Worm (Caenorhabditis elegans) whole organism, L1 larva: ENCODE data around the gene F07C3.3.

Source experiments
- C04F5.9 ChIP-seq: sonication (generic microtip); optimal IDR thresholded peaks from 2 replicates; lab custom pipeline; 2016; ENCODE audit warnings: missing genetic modification characterization, missing compliant biosample characterization
- C16A3.4 ChIP-seq: fragments of 150-350 bp; optimal IDR thresholded peaks from 2 replicates; lab custom pipeline; 2014; ENCODE audit warnings: missing biosample characterization, missing genetic modification characterization
- C34B4.2 ChIP-seq: sonication (generic microtip); optimal IDR thresholded peaks from 2 replicates; lab custom pipeline; 2017; ENCODE audit warnings: mild to moderate bottlenecking, missing genetic modification characterization, missing compliant biosample characterization
- F16B12.6 ChIP-seq: fragments of 150-350 bp; optimal IDR thresholded peaks from 2 replicates; lab custom pipeline; 2014; ENCODE audit warnings: missing biosample characterization, missing genetic modification characterization
- aha-1 ChIP-seq: fragments of 150-350 bp; optimal IDR thresholded peaks from 2 replicates; lab custom pipeline; 2014; ENCODE audit warnings: missing biosample characterization, missing genetic modification characterization
- blmp-1 ChIP-seq: fragments of 150-350 bp; optimal IDR thresholded peaks from 2 replicates; lab custom pipeline; 2014; ENCODE audit warnings: missing biosample characterization, missing genetic modification characterization
- ceh-63 ChIP-seq: fragments of 200-800 bp; sonication (Bioruptor generic); optimal IDR thresholded peaks from 2 replicates; lab custom pipeline; 2018; ENCODE audit warnings: mild to moderate bottlenecking, missing genetic modification characterization, missing compliant biosample characterization
- ceh-8 ChIP-seq: fragments of 200-800 bp; sonication (Bioruptor generic); optimal IDR thresholded peaks from 2 replicates; lab custom pipeline; 2018; ENCODE audit warnings: mild to moderate bottlenecking, missing genetic modification characterization, moderate library complexity, missing compliant biosample characterization
- ceh-82 ChIP-seq, 3 experiments: fragments of 150-350 bp in 1 of 3; sonication (generic microtip) in 2 of 3; optimal IDR thresholded peaks; 2 replicates each; lab custom pipeline; 2014 to 2017; ENCODE audit warnings: missing biosample characterization in 3 of 3, missing genetic modification characterization in 3 of 3
- ceh-88 ChIP-seq: fragments of 200-800 bp; sonication (Bioruptor generic); IDR thresholded peaks from 2 replicates; pipeline ENCODE4 v1.3.6; 2022; ENCODE audit warnings: missing genetic modification characterization, missing compliant biosample characterization
- ces-1 ChIP-seq: fragments of 150-350 bp; optimal IDR thresholded peaks from 2 replicates; lab custom pipeline; 2014; ENCODE audit warnings: missing biosample characterization, missing genetic modification reagents, missing genetic modification characterization
- dpl-1 ChIP-seq, 3 experiments: fragments of 150-350 bp in 2 of 3; sonication (generic microtip) in 1 of 3; optimal IDR thresholded peaks; 2 replicates each; lab custom pipeline; 2014 to 2017; ENCODE audit warnings: missing biosample characterization in 3 of 3, missing genetic modification characterization in 3 of 3, missing genetic modification reagents in 3 of 3
- dsc-1 ChIP-seq: sonication (generic microtip); optimal IDR thresholded peaks from 2 replicates; lab custom pipeline; 2016; ENCODE audit warnings: mild to moderate bottlenecking, missing genetic modification characterization, missing compliant biosample characterization
- egl-13 ChIP-seq: sonication (generic microtip); optimal IDR thresholded peaks from 2 replicates; lab custom pipeline; 2016; ENCODE audit warnings: missing genotype, missing genetic modification reagents, missing genetic modification characterization, missing compliant biosample characterization
- elt-2 ChIP-seq: sonication (generic microtip); optimal IDR thresholded peaks from 2 replicates; lab custom pipeline; 2016; ENCODE audit warnings: missing genetic modification characterization, mild to moderate bottlenecking, inconsistent platforms, missing compliant biosample characterization, missing genetic modification reagents
- elt-3 ChIP-seq, 6 experiments: fragments of 150-350 bp in 1 of 6; sonication (generic microtip); optimal IDR thresholded peaks; 2 replicates each; lab custom pipeline; 2017 to 2018; ENCODE audit warnings: missing biosample characterization in 6 of 6, missing genetic modification characterization in 6 of 6, inconsistent platforms in 1 of 6
- ets-5 ChIP-seq: fragments of 200-800 bp; sonication (Bioruptor generic); IDR thresholded peaks from 2 replicates; pipeline ENCODE4 v1.3.6; 2022; ENCODE audit warnings: missing genetic modification characterization, missing compliant biosample characterization
- fkh-10 ChIP-seq: sonication (generic microtip); optimal IDR thresholded peaks from 2 replicates; lab custom pipeline; 2017; ENCODE audit warnings: missing biosample characterization, missing genetic modification reagents, missing genetic modification characterization
- fkh-4 ChIP-seq: sonication (generic microtip); optimal IDR thresholded peaks from 2 replicates; lab custom pipeline; 2016; ENCODE audit warnings: missing compliant biosample characterization, missing genetic modification characterization, borderline replicate concordance
- fkh-8 ChIP-seq: sonication (generic microtip); optimal IDR thresholded peaks from 2 replicates; lab custom pipeline; 2016; ENCODE audit warnings: mild to moderate bottlenecking, missing genetic modification characterization, missing compliant biosample characterization
- fos-1 ChIP-seq: fragments of 150-350 bp; optimal IDR thresholded peaks from 2 replicates; lab custom pipeline; 2014; ENCODE audit warnings: missing biosample characterization, missing genetic modification characterization
- hlh-17 ChIP-seq: fragments of 200-800 bp; sonication (Bioruptor generic); optimal IDR thresholded peaks from 2 replicates; lab custom pipeline; 2018; ENCODE audit warnings: missing genetic modification characterization, mild to moderate bottlenecking, missing compliant biosample characterization, moderate library complexity, borderline replicate concordance
- hlh-4 ChIP-seq: sonication (generic microtip); optimal IDR thresholded peaks from 2 replicates; lab custom pipeline; 2016; ENCODE audit warnings: mild to moderate bottlenecking, missing genetic modification characterization, missing compliant biosample characterization
- hpl-2 ChIP-seq: fragments of 150-350 bp; optimal IDR thresholded peaks from 2 replicates; lab custom pipeline; 2014; ENCODE audit warnings: missing biosample characterization, missing genetic modification reagents, missing genetic modification characterization
- irx-1 ChIP-seq: sonication (generic microtip); optimal IDR thresholded peaks from 2 replicates; lab custom pipeline; 2016; ENCODE audit warnings: missing genetic modification characterization, missing compliant biosample characterization
- jun-1 ChIP-seq: fragments of 150-350 bp; optimal IDR thresholded peaks from 2 replicates; lab custom pipeline; 2014; ENCODE audit warnings: missing biosample characterization, missing genetic modification reagents, missing genetic modification characterization
- lin-14 ChIP-seq: fragments of 200-800 bp; sonication (Bioruptor generic); optimal IDR thresholded peaks from 2 replicates; lab custom pipeline; 2018; ENCODE audit warnings: mild to moderate bottlenecking, missing genetic modification characterization, moderate library complexity, missing compliant biosample characterization
- lin-15B ChIP-seq: fragments of 150-350 bp; sonication (generic microtip); optimal IDR thresholded peaks from 3 replicates; lab custom pipeline; 2014; ENCODE audit warnings: missing biosample characterization, missing genetic modification characterization
- lin-35 ChIP-seq, 2 experiments: fragments of 150-350 bp; optimal IDR thresholded peaks; 2 replicates each; lab custom pipeline; 2014; ENCODE audit warnings: missing biosample characterization in 2 of 2, missing genetic modification characterization in 2 of 2, missing genetic modification reagents in 2 of 2
- lir-3 ChIP-seq: sonication (generic microtip); optimal IDR thresholded peaks from 2 replicates; lab custom pipeline; 2016; ENCODE audit warnings: mild to moderate bottlenecking, missing genetic modification characterization, moderate library complexity, missing compliant biosample characterization; ENCODE audit not compliant: poor library complexity
- lsy-2 ChIP-seq, 2 experiments: fragments of 150-350 bp; optimal IDR thresholded peaks; 2 replicates each; lab custom pipeline; 2014; ENCODE audit warnings: missing biosample characterization in 2 of 2, missing genetic modification characterization in 2 of 2
- mab-9 ChIP-seq: fragments of 200-800 bp; sonication (Bioruptor generic); IDR thresholded peaks from 2 replicates; pipeline ENCODE4 v1.3.6; 2022; ENCODE audit warnings: missing genetic modification reagents, missing genetic modification characterization, missing compliant biosample characterization
- mep-1 ChIP-seq: fragments of 150-350 bp; optimal IDR thresholded peaks from 2 replicates; lab custom pipeline; 2014; ENCODE audit warnings: missing biosample characterization, missing genetic modification characterization
- nhr-11 ChIP-seq: fragments of 150-350 bp; optimal IDR thresholded peaks from 2 replicates; lab custom pipeline; 2014; ENCODE audit warnings: missing biosample characterization, missing genetic modification characterization
- nhr-12 ChIP-seq: sonication (generic microtip); optimal IDR thresholded peaks from 2 replicates; lab custom pipeline; 2017; ENCODE audit warnings: missing biosample characterization, missing genetic modification characterization
- nhr-19 ChIP-seq: fragments of 200-800 bp; sonication (Bioruptor generic); conservative IDR thresholded peaks from 2 replicates; pipeline ENCODE4 v1.3.6; 2022; ENCODE audit warnings: missing genetic modification characterization, missing compliant biosample characterization
- nhr-76 ChIP-seq: sonication (generic microtip); optimal IDR thresholded peaks from 2 replicates; lab custom pipeline; 2017; ENCODE audit warnings: missing biosample characterization, missing genetic modification characterization
- nhr-77 ChIP-seq: fragments of 150-350 bp; optimal IDR thresholded peaks from 2 replicates; lab custom pipeline; 2014; ENCODE audit warnings: missing biosample characterization, missing genetic modification characterization
- nhr-84 ChIP-seq: sonication (generic microtip); optimal IDR thresholded peaks from 2 replicates; lab custom pipeline; 2017; ENCODE audit warnings: missing biosample characterization, missing genetic modification characterization
- pax-3 ChIP-seq: fragments of 200-800 bp; sonication (Bioruptor generic); optimal IDR thresholded peaks from 2 replicates; lab custom pipeline; 2018; ENCODE audit warnings: mild to moderate bottlenecking, missing genetic modification characterization, moderate library complexity, missing compliant biosample characterization
- pqm-1 ChIP-seq: sonication (generic microtip); optimal IDR thresholded peaks from 3 replicates; lab custom pipeline; 2017; ENCODE audit warnings: missing biosample characterization, missing genetic modification characterization
- rnt-1 ChIP-seq: sonication (generic microtip); optimal IDR thresholded peaks from 2 replicates; lab custom pipeline; 2016; ENCODE audit warnings: mild to moderate bottlenecking, missing genetic modification characterization, moderate library complexity, missing compliant biosample characterization
- skn-1 ChIP-seq: fragments of 150-350 bp; optimal IDR thresholded peaks from 2 replicates; lab custom pipeline; 2014; ENCODE audit warnings: missing biosample characterization, missing genetic modification characterization
- sox-4 ChIP-seq: sonication (generic microtip); optimal IDR thresholded peaks from 2 replicates; lab custom pipeline; 2016; ENCODE audit warnings: missing genetic modification characterization, missing compliant biosample characterization
- sptf-1 ChIP-seq: fragments of 150-350 bp; optimal IDR thresholded peaks from 2 replicates; lab custom pipeline; 2014; ENCODE audit warnings: missing biosample characterization, missing genetic modification characterization
- sup-37 ChIP-seq: fragments of 200-800 bp; sonication (Bioruptor generic); optimal IDR thresholded peaks from 2 replicates; lab custom pipeline; 2018; ENCODE audit warnings: mild to moderate bottlenecking, missing genetic modification characterization, missing compliant biosample characterization
- swsn-7 ChIP-seq: sonication (generic microtip); optimal IDR thresholded peaks from 2 replicates; lab custom pipeline; 2016; ENCODE audit warnings: missing genetic modification characterization, missing compliant biosample characterization
- tlp-1 ChIP-seq: fragments of 150-350 bp; optimal IDR thresholded peaks from 2 replicates; lab custom pipeline; 2014; ENCODE audit warnings: missing biosample characterization, missing genetic modification characterization
- unc-30 ChIP-seq: sonication (generic microtip); optimal IDR thresholded peaks from 2 replicates; lab custom pipeline; 2017; ENCODE audit warnings: missing biosample characterization, missing genetic modification characterization
- unc-86 ChIP-seq: sonication (generic microtip); optimal IDR thresholded peaks from 2 replicates; lab custom pipeline; 2016; ENCODE audit warnings: missing genetic modification characterization, missing compliant biosample characterization
- unc-98 ChIP-seq: fragments of 200-800 bp; sonication (Bioruptor generic); IDR thresholded peaks from 2 replicates; pipeline ENCODE4 v1.3.6; 2022; ENCODE audit warnings: missing genetic modification characterization, missing compliant biosample characterization
- vab-15 ChIP-seq: sonication (generic microtip); optimal IDR thresholded peaks from 2 replicates; lab custom pipeline; 2017; ENCODE audit warnings: missing genotype, mild to moderate bottlenecking, missing genetic modification characterization, missing compliant biosample characterization
- xbp-1 ChIP-seq: sonication (generic microtip); optimal IDR thresholded peaks from 2 replicates; lab custom pipeline; 2016; ENCODE audit warnings: missing genetic modification characterization, missing compliant biosample characterization
- zag-1 ChIP-seq: fragments of 150-350 bp; optimal IDR thresholded peaks from 2 replicates; lab custom pipeline; 2014; ENCODE audit warnings: missing biosample characterization, missing genetic modification characterization
- ztf-4 ChIP-seq: fragments of 150-350 bp; optimal IDR thresholded peaks from 2 replicates; lab custom pipeline; 2014; ENCODE audit warnings: missing biosample characterization, missing genetic modification characterization

The F07C3.3 gene

DNA sequence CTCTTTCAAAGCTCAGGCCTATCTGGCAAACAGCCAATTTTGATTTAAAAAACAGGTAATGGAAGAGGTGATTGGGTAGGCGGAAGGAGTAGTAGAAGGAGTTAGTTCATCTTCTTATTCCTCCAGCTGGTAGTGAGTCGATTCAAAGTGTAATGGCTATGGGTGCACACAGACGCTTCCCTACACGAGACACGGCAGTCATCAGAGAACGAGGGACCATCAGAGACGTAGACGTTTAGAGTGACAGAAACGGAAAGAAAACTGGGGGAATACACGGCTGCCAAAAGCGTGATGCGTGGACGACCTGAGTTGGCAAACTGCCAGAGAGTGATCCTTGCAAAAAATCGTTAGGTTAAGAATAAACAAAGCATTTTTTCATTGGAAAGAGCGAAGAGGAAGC lies 15.2 kb upstream of the F07C3.3 start:
- TF ChIP-seq unc-30 (tag; lab: Kevin White, UChicago) (no peak), F16B12.6 (tag; lab: Kevin White, UChicago) (no peak), lin-15B (tag; lab: Kevin White, UChicago) (no peak), C16A3.4 (no peak), fos-1 (no peak), zag-1 (tag; lab: Kevin White, UChicago) (no peak), ceh-88 (GFP tag; lab: Robert Waterston, UW) (no peak), nhr-77 (no peak), fkh-8 (no peak), nhr-19 (GFP tag; lab: Robert Waterston, UW) (peak; percentile 35), irx-1 (tag; lab: Kevin White, UChicago) (no peak), xbp-1 (tag; lab: Kevin White, UChicago) (no peak), nhr-11 (no peak), skn-1 (tag; lab: Kevin White, UChicago) (no peak), hpl-2 (GFP tag; lab: Kevin White, UChicago) (no peak), dsc-1 (tag; lab: Kevin White, UChicago) (peak; percentile 26), tlp-1 (no peak), lin-35 (GFP tag; optimal IDR thresholded peaks at IDR 0.05; lab: Kevin White, UChicago) (peak in 1 of 2 experiments; percentile 0), hlh-17 (GFP tag; lab: Kevin White, UChicago) (no peak), unc-86 (tag; lab: Kevin White, UChicago) (no peak), mab-9 (GFP tag; lab: Robert Waterston, UW) (no peak), pqm-1 (tag; lab: Kevin White, UChicago) (no peak), pax-3 (tag; lab: Kevin White, UChicago) (no peak), ces-1 (GFP tag; lab: Kevin White, UChicago) (no peak), vab-15 (tag; lab: Kevin White, UChicago) (no peak), fkh-4 (no peak), mep-1 (no peak), swsn-7 (tag; lab: Kevin White, UChicago) (no peak), egl-13 (no peak), C04F5.9 (tag; lab: Kevin White, UChicago) (no peak), nhr-76 (tag; lab: Kevin White, UChicago) (no peak), elt-3 (tag; optimal IDR thresholded peaks at IDR 0.05; lab: Kevin White, UChicago) (no peak), lir-3 (tag; lab: Kevin White, UChicago) (no peak), jun-1 (tag; lab: Kevin White, UChicago) (no peak), C34B4.2 (no peak), ceh-82 (tag; optimal IDR thresholded peaks at IDR 0.05; lab: Kevin White, UChicago) (peak in 1 of 3 experiments; percentile 44), sox-4 (no peak), ets-5 (GFP tag; lab: Robert Waterston, UW) (no peak), unc-98 (GFP tag; lab: Robert Waterston, UW) (no peak), lsy-2 (tag; optimal IDR thresholded peaks at IDR 0.05; lab: Kevin White, UChicago) (peak; percentile 8 to 20), ceh-8 (no peak), blmp-1 (tag; lab: Kevin White, UChicago) (no peak), ztf-4 (tag; lab: Kevin White, UChicago) (no peak), elt-2 (tag; lab: Kevin White, UChicago) (no peak), nhr-12 (tag; lab: Kevin White, UChicago) (no peak), rnt-1 (tag; lab: Kevin White, UChicago) (peak; percentile 43), hlh-4 (no peak), aha-1 (no peak), fkh-10 (GFP tag; lab: Kevin White, UChicago) (no peak), ceh-63 (GFP tag; lab: Kevin White, UChicago) (no peak), dpl-1 (GFP tag; optimal IDR thresholded peaks at IDR 0.05; lab: Kevin White, UChicago) (no peak), nhr-84 (tag; lab: Kevin White, UChicago) (no peak), lin-14 (GFP tag; lab: Kevin White, UChicago) (peak; percentile 85), sptf-1 (no peak), sup-37 (no peak)
